Worm (Caenorhabditis elegans) whole organism, L4 larva: Measurements from ENCODE around the gene col-90.

Experiments used
- fos-1 ChIP-seq: fragments of 150-350 bp; optimal IDR thresholded peaks from 2 replicates; lab custom pipeline; 2014; ENCODE audit warnings: missing biosample characterization, missing genetic modification characterization
- snpc-1.2 ChIP-seq: fragments of 200-800 bp; sonication (Bioruptor generic); IDR thresholded peaks from 2 replicates; pipeline ENCODE4 v1.3.6; 2022; ENCODE audit warnings: missing genetic modification reagents, missing genetic modification characterization, missing compliant biosample characterization
- snpc-4 ChIP-seq: fragments of 150-350 bp; optimal IDR thresholded peaks from 2 replicates; lab custom pipeline; 2014; ENCODE audit warnings: missing biosample characterization, missing genetic modification characterization

DNA sequence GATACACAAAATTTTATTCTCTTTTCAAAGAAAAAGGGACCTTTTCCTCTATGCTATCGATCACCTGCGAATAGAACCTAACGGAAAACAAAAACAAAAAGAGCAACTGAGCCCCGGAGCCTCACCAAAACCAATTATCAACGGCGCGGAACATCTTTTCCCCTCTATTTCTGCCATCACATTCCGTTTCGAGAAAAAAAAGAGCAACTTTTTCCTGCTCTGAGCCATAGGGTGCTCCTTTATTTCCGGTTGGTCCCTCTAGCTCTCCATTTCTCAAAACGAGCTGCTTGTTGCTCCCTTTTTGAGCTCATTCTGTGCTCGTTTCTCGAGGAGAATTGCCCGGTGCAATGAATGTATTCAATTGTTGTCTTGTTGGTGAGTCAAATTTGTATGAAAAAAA, 31.0 kb downstream of the col-90 start, which contains the start of gene clp-1:
- no peak for TF ChIP-seq fos-1
- no peak for TF ChIP-seq snpc-1.2
- TF ChIP-seq snpc-4 (tag; lab: Kevin White, UChicago), result no peak
